Fruit fly (Drosophila melanogaster): ENCODE data around the gene CG3226.

Gene CG3226

DNA sequence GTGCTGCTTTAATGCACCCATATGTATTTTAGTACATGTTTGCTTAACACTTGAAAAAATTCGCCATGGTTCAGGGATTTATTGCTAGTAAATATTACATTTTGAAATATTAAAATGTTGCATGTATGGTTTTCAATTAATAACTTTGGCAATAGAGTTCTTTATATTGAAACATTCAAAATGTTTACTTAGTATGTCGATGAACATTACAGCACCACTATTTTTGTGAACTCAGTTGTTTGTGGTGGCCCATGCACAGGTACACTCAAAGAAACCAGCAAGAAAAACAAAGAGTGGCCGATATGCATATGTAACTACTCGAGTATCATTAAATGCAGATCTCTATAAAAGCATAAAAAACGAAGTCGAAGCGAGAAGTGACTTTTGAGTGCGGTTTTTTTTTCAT, 48.0 kb upstream of the CG3226 start (continued):
- TF ChIP-seq CG7745 (tag; optimal IDR thresholded peaks at IDR 0.05) (no peak), CG2678 (tag; optimal IDR thresholded peaks at IDR 0.05) (peak; percentile 76), CG4707 (GFP tag; optimal IDR thresholded peaks at IDR 0.05) (peak; percentile 52), luna (GFP tag; optimal IDR thresholded peaks at IDR 0.05) (no peak), knrl (GFP tag; IDR thresholded peaks at IDR 0.05; ENCODE audit: partially characterized antibody) (no peak), onecut (GFP tag; IDR thresholded peaks at IDR 0.05) (peak; percentile 44), btn (GFP tag; optimal IDR thresholded peaks at IDR 0.05) (peak; percentile 22), scrt (GFP tag; optimal IDR thresholded peaks at IDR 0.05) (no peak), gsb (GFP tag; IDR thresholded peaks at IDR 0.05) (no peak), repo (GFP tag; optimal IDR thresholded peaks at IDR 0.05) (peak; percentile 33), ci (GFP tag; IDR thresholded peaks at IDR 0.05) (peak; percentile 52; the same call in 1 of the 3 replicates), CG15011 (GFP tag; optimal IDR thresholded peaks at IDR 0.05) (peak; percentile 36), yki (optimal IDR thresholded peaks at IDR 0.05) (no peak), cad (GFP tag; optimal IDR thresholded peaks at IDR 0.05) (no peak), CG34422 (GFP tag; IDR thresholded peaks at IDR 0.05) (peak; percentile 35; the same call in 1 of the 3 replicates), zfh2 (GFP tag; optimal IDR thresholded peaks at IDR 0.05) (no peak), Bdp1 (GFP tag; optimal IDR thresholded peaks at IDR 0.05) (no peak), usp (GFP tag; optimal IDR thresholded peaks at IDR 0.05) (no peak), grn (GFP tag; optimal IDR thresholded peaks at IDR 0.05) (no peak), zen2 (GFP tag; IDR thresholded peaks at IDR 0.05; ENCODE audit: partially characterized antibody) (no peak), CoRest (tag; optimal IDR thresholded peaks at IDR 0.05) (peak; percentile 79), Camta (GFP tag; optimal IDR thresholded peaks at IDR 0.05) (peak; percentile 63), ato (GFP tag; IDR thresholded peaks at IDR 0.05; ENCODE audit: partially characterized antibody) (no peak), mirr (GFP tag; optimal IDR thresholded peaks at IDR 0.05) (no peak), CG18764 (GFP tag; optimal IDR thresholded peaks at IDR 0.05) (peak; percentile 23), Gsc (GFP tag; IDR thresholded peaks at IDR 0.05) (no peak), Hr51 (GFP tag; optimal IDR thresholded peaks at IDR 0.05) (peak in 1 of 2 experiments; percentile 83), CG18619 (GFP tag; optimal IDR thresholded peaks at IDR 0.05) (peak; percentile 55), slou (GFP tag; optimal IDR thresholded peaks at IDR 0.05) (no peak), CG1024 (GFP tag; IDR thresholded peaks at IDR 0.05) (0 out of 2 replicates have a peak, but pooled peaks have one; percentile 19), lov (optimal IDR thresholded peaks at IDR 0.05) (no peak), lov (GFP tag; IDR thresholded peaks at IDR 0.05) (0 out of 3 replicates have a peak, but pooled peaks have one; percentile 15), pho (GFP tag; optimal IDR thresholded peaks at IDR 0.05) (no peak), sr (GFP tag; IDR thresholded peaks at IDR 0.05) (no peak), CG10979 (tag; optimal IDR thresholded peaks at IDR 0.05) (peak; percentile 77), Hey (tag; optimal IDR thresholded peaks at IDR 0.05) (no peak), CHES-1-like (GFP tag; optimal IDR thresholded peaks at IDR 0.05) (peak; percentile 16), CkIIα-i1 (GFP tag; IDR thresholded peaks at IDR 0.05) (no peak), NFAT (GFP tag; IDR thresholded peaks at IDR 0.05) (no peak), CG9932 (GFP tag; IDR thresholded peaks at IDR 0.05) (no peak), BtbVII (GFP tag; optimal IDR thresholded peaks at IDR 0.05) (peak; percentile 28), twi (tag; optimal IDR thresholded peaks at IDR 0.05) (peak; percentile 49), CG1832 (GFP tag; optimal IDR thresholded peaks at IDR 0.05) (no peak), CG10462 (GFP tag; optimal IDR thresholded peaks at IDR 0.05) (peak; percentile 36), CG8089 (GFP tag; optimal IDR thresholded peaks at IDR 0.05) (peak; percentile 6), Nf-YB (GFP tag; optimal IDR thresholded peaks at IDR 0.05) (peak; percentile 32), Dref (GFP tag; IDR thresholded peaks at IDR 0.05) (no peak), CG11560 (tag; IDR thresholded peaks at IDR 0.05) (0 out of 3 replicates have a peak, but pooled peaks have one; percentile 16), klu (GFP tag; IDR thresholded peaks at IDR 0.05) (0 out of 2 replicates have a peak, but pooled peaks have one; percentile 28), vfl (GFP tag; optimal IDR thresholded peaks at IDR 0.05) (no peak), Lhr (GFP tag; optimal IDR thresholded peaks at IDR 0.05) (peak; percentile 23), CG7556 (GFP tag; optimal IDR thresholded peaks at IDR 0.05) (peak; percentile 59)

Measured in whole organism, embryonic.